Fruit fly (Drosophila melanogaster): Measurements from ENCODE around the gene Acsf3.

Acsf3 gene

DNA sequence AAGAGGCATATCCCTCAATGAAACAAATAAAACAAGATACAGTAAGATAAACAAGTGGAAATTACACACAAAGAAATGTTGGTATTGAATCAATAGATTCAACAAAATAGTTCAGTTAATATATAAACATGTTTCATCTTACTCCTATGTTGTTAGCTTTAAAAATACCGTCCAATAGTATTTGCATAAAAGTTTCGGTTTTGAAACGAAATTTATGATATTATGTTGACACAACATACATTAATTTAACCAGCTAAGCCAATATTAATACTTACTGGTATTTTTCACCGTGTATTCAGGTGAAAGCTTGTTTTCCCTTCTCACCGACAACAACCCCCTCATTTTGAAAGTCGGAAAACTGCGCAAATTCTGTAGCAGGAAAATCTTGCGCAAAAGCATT is 9.7 kb downstream of the Acsf3 start (continued):
- peak; percentile 49 to 56 for TF ChIP-seq dpn (GFP tag; optimal IDR thresholded peaks at IDR 0.05)
- TF ChIP-seq ara (GFP tag; IDR thresholded peaks at IDR 0.05), result no peak
- TF ChIP-seq ranshi (GFP tag; IDR thresholded peaks at IDR 0.05), result peak; percentile 36; the same call in 1 of the 2 replicates
- no peak for TF ChIP-seq H15 (GFP tag; IDR thresholded peaks at IDR 0.05)
- TF ChIP-seq zf30C (GFP tag; optimal IDR thresholded peaks at IDR 0.05), result peak; percentile 58
- peak; percentile 58 for TF ChIP-seq HmgZ (tag; optimal IDR thresholded peaks at IDR 0.05)
- TF ChIP-seq CG14710 (tag; optimal IDR thresholded peaks at IDR 0.05), result peak; percentile 60
- TF ChIP-seq C15 (GFP tag; IDR thresholded peaks at IDR 0.05), result no peak
- TF ChIP-seq nerfin-1 (tag; optimal IDR thresholded peaks at IDR 0.05), result peak; percentile 62
- peak; percentile 33 for TF ChIP-seq CG2116 (GFP tag; optimal IDR thresholded peaks at IDR 0.05)
- peak; percentile 36 for TF ChIP-seq CG7987 (GFP tag; optimal IDR thresholded peaks at IDR 0.05)
- TF ChIP-seq Tbp (GFP tag; optimal IDR thresholded peaks at IDR 0.05), result no peak
- TF ChIP-seq gro (GFP tag; optimal IDR thresholded peaks at IDR 0.05), result peak; percentile 46
- TF ChIP-seq Pdp1 (GFP tag; optimal IDR thresholded peaks at IDR 0.05), result peak; percentile 41 to 65
- no peak for TF ChIP-seq da (GFP tag; optimal IDR thresholded peaks at IDR 0.05)
- TF ChIP-seq Neu2 (GFP tag; optimal IDR thresholded peaks at IDR 0.05; ENCODE audit: borderline replicate concordance), result no peak
- peak; percentile 10 for TF ChIP-seq CG8290 (GFP tag; optimal IDR thresholded peaks at IDR 0.05)
- TF ChIP-seq CG8290 (tag; optimal IDR thresholded peaks at IDR 0.05), result peak in 1 of 2 experiments; percentile 78
- TF ChIP-seq cg (GFP tag; optimal IDR thresholded peaks at IDR 0.05), result no peak
- peak; percentile 62 for TF ChIP-seq fd96Cb (tag; optimal IDR thresholded peaks at IDR 0.05)
- peak; percentile 49 for TF ChIP-seq NfI (GFP tag; optimal IDR thresholded peaks at IDR 0.05)
- peak; percentile 57 for TF ChIP-seq salm (tag; optimal IDR thresholded peaks at IDR 0.05)
- TF ChIP-seq CG10366 (GFP tag; IDR thresholded peaks at IDR 0.05), result peak; percentile 31
- peak; percentile 29 for TF ChIP-seq fu2 (GFP tag; optimal IDR thresholded peaks at IDR 0.05)
- peak; percentile 10 for TF ChIP-seq D19B (GFP tag; optimal IDR thresholded peaks at IDR 0.05)
- TF ChIP-seq lilli (GFP tag; optimal IDR thresholded peaks at IDR 0.05), result peak; percentile 44
- no peak for TF ChIP-seq CG6654 (GFP tag; optimal IDR thresholded peaks at IDR 0.05)
- peak; percentile 19 for TF ChIP-seq Lhr (GFP tag; optimal IDR thresholded peaks at IDR 0.05)
- TF ChIP-seq seq (GFP tag; IDR thresholded peaks at IDR 0.05), result peak; percentile 58; the same call in 1 of the 2 replicates
- peak; percentile 35 for TF ChIP-seq CG15011 (GFP tag; optimal IDR thresholded peaks at IDR 0.05)
- peak; percentile 57 for TF ChIP-seq pho (GFP tag; optimal IDR thresholded peaks at IDR 0.05)
- peak; percentile 62 for TF ChIP-seq BtbVII (GFP tag; optimal IDR thresholded peaks at IDR 0.05)
- TF ChIP-seq sug (tag; optimal IDR thresholded peaks at IDR 0.05), result peak; percentile 42
- peak; percentile 77 for TF ChIP-seq dmrt99B (tag; optimal IDR thresholded peaks at IDR 0.05)
- no peak for TF ChIP-seq CG10321 (GFP tag; IDR thresholded peaks at IDR 0.05)
- no peak for TF ChIP-seq D (optimal IDR thresholded peaks at IDR 0.05)
- TF ChIP-seq D (GFP tag; optimal IDR thresholded peaks at IDR 0.05), result peak; percentile 58
- no peak for TF ChIP-seq peb (GFP tag; IDR thresholded peaks at IDR 0.05)
- no peak for TF ChIP-seq abd-A (tag; optimal IDR thresholded peaks at IDR 0.05)
- no peak for TF ChIP-seq CG14860 (GFP tag; IDR thresholded peaks at IDR 0.05; ENCODE audit: partially characterized antibody)
- peak; percentile 76 for TF ChIP-seq unpg (GFP tag; optimal IDR thresholded peaks at IDR 0.05)
- TF ChIP-seq CG18599 (GFP tag; optimal IDR thresholded peaks at IDR 0.05), result peak; percentile 79
- TF ChIP-seq CrebB (tag; optimal IDR thresholded peaks at IDR 0.05), result peak; percentile 31
- TF ChIP-seq CG16863 (GFP tag; optimal IDR thresholded peaks at IDR 0.05), result no peak
- peak; percentile 44 for TF ChIP-seq Bteb2 (GFP tag; optimal IDR thresholded peaks at IDR 0.05)
- peak; percentile 13 for TF ChIP-seq YL-1 (GFP tag; optimal IDR thresholded peaks at IDR 0.05)
- peak; percentile 68 for TF ChIP-seq CG12391 (tag; optimal IDR thresholded peaks at IDR 0.05)
- peak; percentile 3 for TF ChIP-seq Hey (tag; optimal IDR thresholded peaks at IDR 0.05)
- peak; percentile 25 for TF ChIP-seq Bdp1 (GFP tag; optimal IDR thresholded peaks at IDR 0.05)
- TF ChIP-seq ftz-f1 (GFP tag; optimal IDR thresholded peaks at IDR 0.05), result no peak
- TF ChIP-seq MBD-R2 (GFP tag; IDR thresholded peaks at IDR 0.05), result no peak
